Worm (Caenorhabditis elegans) whole organism, late embryonic: ENCODE data around the gene C24H11.5.

Experiments
- C08G9.2 ChIP-seq: sonication (generic microtip); optimal IDR thresholded peaks from 2 replicates; lab custom pipeline; 2016; ENCODE audit warnings: mild to moderate bottlenecking, missing genetic modification characterization, moderate library complexity, missing compliant biosample characterization
- T23F11.4 ChIP-seq: fragments of 200-800 bp; sonication (Bioruptor generic); optimal IDR thresholded peaks from 2 replicates; lab custom pipeline; 2018; ENCODE audit warnings: mild to moderate bottlenecking, missing genetic modification characterization, missing compliant biosample characterization
- ama-1 ChIP-seq: fragments of 150-350 bp; optimal IDR thresholded peaks from 2 replicates; lab custom pipeline; 2014
- ceh-22 ChIP-seq: sonication (generic microtip); optimal IDR thresholded peaks from 2 replicates; lab custom pipeline; 2017; ENCODE audit warnings: missing biosample characterization, missing genetic modification characterization
- ceh-48 ChIP-seq: sonication (generic microtip); optimal IDR thresholded peaks from 2 replicates; lab custom pipeline; 2016; ENCODE audit warnings: missing genetic modification characterization, inconsistent platforms, missing compliant biosample characterization
- elt-2 ChIP-seq: sonication (generic microtip); optimal IDR thresholded peaks from 2 replicates; lab custom pipeline; 2016; ENCODE audit warnings: missing genetic modification reagents, missing genetic modification characterization, missing compliant biosample characterization
- ets-4 ChIP-seq: sonication (generic microtip); optimal IDR thresholded peaks from 2 replicates; lab custom pipeline; 2016; ENCODE audit warnings: missing genetic modification characterization, missing compliant biosample characterization
- nfya-1 ChIP-seq: sonication (generic microtip); optimal IDR thresholded peaks from 2 replicates; lab custom pipeline; 2017; ENCODE audit warnings: missing genetic modification characterization, mild to moderate bottlenecking, missing compliant biosample characterization, antibody characterized with exemption, moderate library complexity
- pha-4 ChIP-seq: fragments of 150-350 bp; optimal IDR thresholded peaks from 2 replicates; lab custom pipeline; 2018; ENCODE audit warnings: missing biosample characterization, missing genetic modification reagents, missing genetic modification characterization
- unc-55 ChIP-seq: sonication (generic microtip); optimal IDR thresholded peaks from 2 replicates; lab custom pipeline; 2017; ENCODE audit warnings: missing biosample characterization, missing genetic modification reagents, missing genetic modification characterization

- TF ChIP-seq ets-4 (tag; lab: Kevin White, UChicago) (no peak), unc-55 (GFP tag; lab: Kevin White, UChicago) (no peak), T23F11.4 (GFP tag; lab: Kevin White, UChicago) (no peak), ceh-48 (tag; lab: Kevin White, UChicago) (peak; percentile 39), C08G9.2 (tag; lab: Kevin White, UChicago) (no peak), elt-2 (tag; lab: Kevin White, UChicago) (no peak), pha-4 (tag; lab: Kevin White, UChicago) (no peak), ceh-22 (no peak), ama-1 (lab: Kevin White, UChicago) (no peak), nfya-1 (tag; lab: Kevin White, UChicago) (no peak)
Observed at ce11 chrIII:11732943-11733342, 47.1 kb upstream of the C24H11.5 start.
